Worm (Caenorhabditis elegans): ENCODE measurements around the gene elo-9.

elo-9 gene

DNA sequence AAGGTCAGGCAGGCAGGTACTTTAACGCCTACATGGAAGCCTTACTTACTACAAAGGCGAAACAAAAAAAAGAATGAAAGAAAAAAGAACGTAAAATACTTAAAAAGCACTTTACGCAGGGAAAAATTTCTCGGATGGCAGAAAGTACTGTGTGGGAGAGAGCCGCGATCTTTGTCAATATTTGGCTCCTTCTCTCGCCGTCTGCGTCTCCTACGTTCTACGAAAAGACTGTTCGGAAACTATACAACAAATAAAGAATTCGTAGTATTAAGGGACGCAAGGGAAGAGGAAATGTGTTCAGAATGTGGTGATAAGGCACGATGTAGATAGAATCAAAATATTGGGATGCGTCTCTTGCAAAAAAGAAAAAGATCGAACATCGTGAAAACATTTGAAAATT lies 3.2 kb upstream of the elo-9 start:
- TF ChIP-seq pha-4 (tag; optimal IDR thresholded peaks at IDR 0.05) (peak; percentile 84), lin-32 (GFP tag; optimal IDR thresholded peaks at IDR 0.05) (no peak), ztf-11 (tag; optimal IDR thresholded peaks at IDR 0.05) (no peak), mab-5 (tag; optimal IDR thresholded peaks at IDR 0.05) (no peak), ham-2 (GFP tag; optimal IDR thresholded peaks at IDR 0.05) (no peak), unc-39 (tag; optimal IDR thresholded peaks at IDR 0.05) (no peak), mep-1 (tag; optimal IDR thresholded peaks at IDR 0.05) (no peak), unc-62 (GFP tag; optimal IDR thresholded peaks at IDR 0.05) (no peak), cnd-1 (tag; optimal IDR thresholded peaks at IDR 0.05) (no peak)

DNA sequence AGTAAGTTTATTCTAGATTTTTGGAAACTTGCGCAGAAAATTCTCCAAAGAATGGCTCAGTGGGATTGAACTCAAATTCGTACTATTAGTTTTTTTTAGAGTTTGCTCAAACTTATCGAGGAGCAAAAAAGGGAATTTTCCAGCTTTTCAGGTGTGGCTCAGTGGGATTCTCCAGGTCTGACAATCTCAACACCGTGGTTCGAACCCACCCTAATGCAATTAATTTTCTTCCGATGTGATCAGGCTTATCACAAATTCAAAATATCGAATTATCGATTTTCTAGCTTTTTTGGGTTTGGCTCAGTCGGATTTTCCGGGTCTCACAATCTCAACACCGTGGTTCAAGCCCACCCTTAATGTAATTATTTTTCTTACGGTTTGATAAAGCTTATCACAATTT lies 2.5 kb upstream of the elo-9 start:
- no peak for TF ChIP-seq bed-3 (GFP tag; optimal IDR thresholded peaks at IDR 0.05)
- TF ChIP-seq elt-3 (tag; optimal IDR thresholded peaks at IDR 0.05): no peak
- TF ChIP-seq cnd-1 (tag; optimal IDR thresholded peaks at IDR 0.05): no peak
- TF ChIP-seq lsy-2 (tag; optimal IDR thresholded peaks at IDR 0.05): no peak
- no peak for TF ChIP-seq unc-120 (tag; optimal IDR thresholded peaks at IDR 0.05; ENCODE audit: poor library complexity, severe bottlenecking)
- TF ChIP-seq flh-1 (GFP tag; optimal IDR thresholded peaks at IDR 0.05): no peak
- no peak for TF ChIP-seq nhr-28 (tag; optimal IDR thresholded peaks at IDR 0.05)
- TF ChIP-seq pha-4 (tag; optimal IDR thresholded peaks at IDR 0.05): no peak
- no peak for TF ChIP-seq M03D4.4 (tag; optimal IDR thresholded peaks at IDR 0.05)
- TF ChIP-seq sem-2 (GFP tag; optimal IDR thresholded peaks at IDR 0.05): no peak
- no peak for TF ChIP-seq nhr-237 (tag; optimal IDR thresholded peaks at IDR 0.05)

DNA sequence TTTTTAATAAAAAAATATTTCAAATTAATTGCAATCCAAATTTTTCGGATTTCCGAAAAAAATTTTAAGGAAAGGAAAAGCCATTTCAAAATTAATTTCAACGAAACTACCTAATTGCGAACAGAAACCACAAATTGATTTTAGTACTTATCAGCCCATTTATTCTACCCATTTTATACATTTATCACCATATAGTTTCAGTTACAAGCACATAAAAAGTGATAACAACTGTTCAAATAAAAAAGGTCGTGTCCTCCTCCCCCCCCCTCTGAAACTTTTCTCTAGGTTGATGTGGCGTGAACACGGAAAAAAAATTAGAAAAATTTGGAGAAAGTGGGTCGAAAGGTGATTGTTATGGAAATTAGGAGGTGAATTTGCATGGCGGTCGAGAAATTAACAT lies 969 bp upstream of the elo-9 start:
- no peak for TF ChIP-seq elt-3 (tag; optimal IDR thresholded peaks at IDR 0.05)

DNA sequence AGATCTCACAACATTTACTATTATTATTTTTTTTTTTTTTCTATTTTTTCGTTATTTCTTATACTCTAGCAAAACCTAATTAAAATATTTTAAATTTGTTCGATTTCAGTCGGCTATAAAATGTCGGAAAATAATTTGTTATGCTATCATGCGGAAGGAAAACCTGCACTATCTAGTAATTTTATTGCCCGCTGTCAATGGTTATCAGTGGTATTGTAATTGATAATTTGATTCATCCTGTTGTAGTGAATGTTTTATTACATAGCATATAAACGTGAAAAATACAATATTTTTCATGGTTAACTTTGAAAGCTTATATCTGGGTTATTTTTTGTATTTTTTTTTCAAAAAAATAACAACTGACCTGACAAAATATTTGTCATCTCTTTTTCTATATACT lies 4.6 kb downstream of the elo-9 start:
- TF ChIP-seq flh-1 (GFP tag; optimal IDR thresholded peaks at IDR 0.05) (no peak), nhr-237 (tag; optimal IDR thresholded peaks at IDR 0.05) (no peak)

DNA sequence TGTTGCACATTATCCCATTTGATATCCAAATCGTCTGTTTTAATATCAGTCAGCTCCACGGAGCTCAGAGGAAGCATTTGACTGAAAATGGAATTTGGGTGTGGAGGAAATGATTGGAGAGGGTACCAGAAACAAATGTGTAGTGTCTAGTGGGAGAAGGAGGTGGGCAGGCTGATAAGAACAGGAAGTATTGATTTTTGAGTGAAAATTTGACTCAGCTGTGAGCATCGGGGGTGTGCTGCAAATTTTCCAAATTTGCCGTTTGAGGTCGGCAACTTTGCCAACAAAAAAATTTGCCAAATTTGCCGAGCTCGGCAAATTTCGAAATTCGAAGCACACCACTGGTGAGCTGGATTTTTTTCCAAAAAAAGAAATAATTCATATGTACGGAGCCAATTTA lies 5.8 kb downstream of the elo-9 start, which contains the start of gene Y53F4B.1:
Gene Y53F4B.1 (minus strand): TSS at position 101 of the 400 bp plus-strand sequence.
- TF ChIP-seq elt-3 (tag; optimal IDR thresholded peaks at IDR 0.05): no peak
- TF ChIP-seq snpc-4 (tag; optimal IDR thresholded peaks at IDR 0.05): no peak
- TF ChIP-seq blmp-1 (tag; optimal IDR thresholded peaks at IDR 0.05): no peak
- TF ChIP-seq ham-2 (GFP tag; optimal IDR thresholded peaks at IDR 0.05): no peak
- no peak for TF ChIP-seq nhr-76 (tag; optimal IDR thresholded peaks at IDR 0.05)
- TF ChIP-seq cnd-1 (tag; optimal IDR thresholded peaks at IDR 0.05): no peak
- TF ChIP-seq hlh-1 (tag; optimal IDR thresholded peaks at IDR 0.05): no peak
- TF ChIP-seq lin-32 (GFP tag; optimal IDR thresholded peaks at IDR 0.05): no peak
- no peak for TF ChIP-seq pha-4 (tag; optimal IDR thresholded peaks at IDR 0.05)
- no peak for TF ChIP-seq nhr-28 (tag; optimal IDR thresholded peaks at IDR 0.05)
- TF ChIP-seq ces-1 (GFP tag; optimal IDR thresholded peaks at IDR 0.05): no peak
- TF ChIP-seq bed-3 (GFP tag; optimal IDR thresholded peaks at IDR 0.05): no peak
- no peak for TF ChIP-seq ceh-43 (GFP tag; optimal IDR thresholded peaks at IDR 0.05)
- TF ChIP-seq ztf-11 (tag; optimal IDR thresholded peaks at IDR 0.05): no peak
- no peak for TF ChIP-seq ceh-39 (tag; optimal IDR thresholded peaks at IDR 0.05)
- no peak for TF ChIP-seq elt-1 (tag; optimal IDR thresholded peaks at IDR 0.05; ENCODE audit: borderline replicate concordance, insufficient read depth)

DNA sequence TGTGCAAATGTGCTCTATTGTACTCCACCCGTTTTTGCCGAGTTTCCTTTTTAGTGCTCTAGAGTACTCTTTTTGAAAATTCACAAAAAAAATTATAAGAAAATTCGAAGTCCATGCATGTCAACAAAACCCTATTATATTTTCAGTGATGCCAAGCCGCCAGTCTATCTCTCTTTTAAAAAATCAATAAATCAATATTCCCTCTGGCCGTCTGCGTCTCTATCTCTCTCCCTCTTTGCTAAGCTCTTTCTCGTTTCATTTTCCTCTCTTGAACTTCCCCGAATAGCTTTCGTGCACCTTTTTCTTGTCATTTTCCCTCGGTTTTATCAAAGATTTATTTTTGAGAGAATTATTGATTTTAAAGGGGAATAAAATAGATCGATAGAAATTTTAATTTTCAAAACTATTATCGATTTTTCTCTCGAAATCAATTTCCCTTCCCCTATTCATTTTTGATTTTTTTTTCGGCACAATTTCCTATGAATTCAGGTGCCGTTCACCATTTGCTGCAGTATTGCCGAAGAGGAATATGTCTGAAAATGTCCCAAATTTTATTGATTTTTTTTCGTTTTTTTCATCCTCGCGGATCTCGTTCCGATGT lies 11.3 kb downstream of the elo-9 start:
- no peak for TF ChIP-seq elt-3 (tag; optimal IDR thresholded peaks at IDR 0.05)
- TF ChIP-seq ceh-39 (tag; optimal IDR thresholded peaks at IDR 0.05): no peak
- no peak for TF ChIP-seq lsy-2 (tag; optimal IDR thresholded peaks at IDR 0.05)
- no peak for TF ChIP-seq sem-2 (GFP tag; optimal IDR thresholded peaks at IDR 0.05)
- no peak for TF ChIP-seq unc-62 (GFP tag; optimal IDR thresholded peaks at IDR 0.05)
- no peak for TF ChIP-seq lin-32 (GFP tag; optimal IDR thresholded peaks at IDR 0.05)
- TF ChIP-seq ham-2 (GFP tag; optimal IDR thresholded peaks at IDR 0.05): no peak
- no peak for TF ChIP-seq nhr-28 (tag; optimal IDR thresholded peaks at IDR 0.05)
- TF ChIP-seq M03D4.4 (tag; optimal IDR thresholded peaks at IDR 0.05): no peak
- no peak for TF ChIP-seq cnd-1 (tag; optimal IDR thresholded peaks at IDR 0.05)
- no peak for TF ChIP-seq hlh-1 (tag; optimal IDR thresholded peaks at IDR 0.05)
- TF ChIP-seq lin-13 (tag; optimal IDR thresholded peaks at IDR 0.05): no peak
- TF ChIP-seq nhr-237 (tag; optimal IDR thresholded peaks at IDR 0.05): no peak
- no peak for TF ChIP-seq mls-2 (tag; optimal IDR thresholded peaks at IDR 0.05)
- TF ChIP-seq tbx-8 (GFP tag; optimal IDR thresholded peaks at IDR 0.05): no peak
- TF ChIP-seq sptf-1 (tag; optimal IDR thresholded peaks at IDR 0.05): no peak
- TF ChIP-seq nhr-12 (tag; optimal IDR thresholded peaks at IDR 0.05): no peak

All from whole organism, mixed stage, embryonic.